Fruit fly (Drosophila melanogaster): ENCODE data around the gene CG6511.

dm6 chr3L:8708856-8709255 lies 12.3 kb upstream of the CG6511 start:
- TF ChIP-seq CG10669 (GFP tag; optimal IDR thresholded peaks at IDR 0.05) = no peak
- no peak for TF ChIP-seq Hr38 (GFP tag; optimal IDR thresholded peaks at IDR 0.05)
- no peak for TF ChIP-seq lz (GFP tag; optimal IDR thresholded peaks at IDR 0.05)
- TF ChIP-seq CG34406 (GFP tag; optimal IDR thresholded peaks at IDR 0.05) = no peak
- TF ChIP-seq CG1621 (tag; optimal IDR thresholded peaks at IDR 0.05) = no peak
